Worm (Caenorhabditis elegans): Measurements from ENCODE around the gene F42F12.14.

DNA sequence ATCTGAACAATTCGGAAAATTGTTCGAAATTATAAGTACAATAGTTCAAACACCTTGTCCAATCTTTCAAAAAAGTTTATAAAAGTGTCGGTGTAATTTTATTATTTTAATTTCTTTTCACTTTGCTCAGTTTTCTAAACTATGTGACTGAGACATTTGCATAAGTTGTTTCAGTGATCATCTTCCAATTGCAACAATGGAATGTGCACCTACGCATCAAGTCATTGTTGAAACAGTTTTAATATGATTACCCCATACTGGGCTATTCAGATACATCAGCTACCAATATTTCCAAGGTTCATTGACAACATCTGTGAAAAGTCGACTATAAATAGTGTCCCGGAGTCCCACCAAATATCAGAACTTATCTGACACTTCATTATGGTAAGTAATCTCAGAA, 8.7 kb downstream of the F42F12.14 start, which contains the start of gene nspc-13:
- TF ChIP-seq nfya-1 (tag; optimal IDR thresholded peaks at IDR 0.05) (no peak), unc-42 (tag; optimal IDR thresholded peaks at IDR 0.05) (no peak), pag-3 (tag; optimal IDR thresholded peaks at IDR 0.05; ENCODE audit: borderline replicate concordance) (no peak), pha-4 (tag; optimal IDR thresholded peaks at IDR 0.05) (no peak), ceh-31 (tag; optimal IDR thresholded peaks at IDR 0.05) (no peak), lin-11 (tag; optimal IDR thresholded peaks at IDR 0.05) (no peak), tbx-2 (tag; optimal IDR thresholded peaks at IDR 0.05) (no peak)

Measured in whole organism, late embryonic.